Worm (Caenorhabditis elegans) whole organism, mixed stage, embryonic: ENCODE results near the gene rde-8.

Experiments
- bed-3 ChIP-seq: fragments of 200-800 bp; sonication (Bioruptor generic); optimal IDR thresholded peaks from 3 replicates; lab custom pipeline; 2018; ENCODE audit warnings: mild to moderate bottlenecking, missing genetic modification characterization, moderate library complexity, missing compliant biosample characterization
- elt-1 ChIP-seq: sonication (generic microtip); optimal IDR thresholded peaks from 2 replicates; lab custom pipeline; 2017; ENCODE audit warnings: missing genetic modification characterization, mild to moderate bottlenecking, missing compliant biosample characterization, antibody characterized with exemption, moderate library complexity, borderline replicate concordance; ENCODE audit not compliant: insufficient read depth
- elt-3 ChIP-seq: fragments of 150-350 bp; optimal IDR thresholded peaks from 2 replicates; lab custom pipeline; 2014; ENCODE audit warnings: missing biosample characterization, missing genetic modification characterization
- nhr-2 ChIP-seq: fragments of 150-350 bp; optimal IDR thresholded peaks from 2 replicates; lab custom pipeline; 2014; ENCODE audit warnings: missing biosample characterization, missing genetic modification characterization
- nhr-237 ChIP-seq: fragments of 150-350 bp; optimal IDR thresholded peaks from 2 replicates; lab custom pipeline; 2014; ENCODE audit warnings: missing biosample characterization, missing genetic modification characterization
- snpc-4 ChIP-seq: fragments of 150-350 bp; optimal IDR thresholded peaks from 2 replicates; lab custom pipeline; 2014; ENCODE audit warnings: missing biosample characterization, missing genetic modification characterization
- ztf-11 ChIP-seq: fragments of 150-350 bp; optimal IDR thresholded peaks from 2 replicates; lab custom pipeline; 2014; ENCODE audit warnings: missing biosample characterization, missing genetic modification characterization

DNA sequence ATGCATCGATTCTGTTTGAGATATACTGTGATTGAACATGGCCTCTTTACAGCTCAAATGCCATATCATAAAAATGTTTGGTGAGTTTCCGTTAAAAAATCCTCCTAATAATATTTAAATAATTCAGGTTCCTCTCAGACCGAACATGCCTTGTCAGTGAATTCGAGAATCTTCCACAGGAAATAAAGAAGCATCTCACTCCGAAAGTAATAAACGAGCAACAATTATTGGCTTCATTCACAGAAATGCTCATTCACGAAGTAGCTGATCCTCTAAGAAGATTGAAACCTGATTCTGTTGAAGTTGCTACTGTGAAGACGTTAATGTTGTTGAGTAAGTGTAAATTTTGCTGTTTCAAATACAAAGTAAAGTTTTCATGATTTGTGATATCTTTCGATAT, 50.9 kb downstream of the rde-8 start:
- no peak for TF ChIP-seq bed-3
- no peak for TF ChIP-seq elt-3 (tag; lab: Kevin White, UChicago)
- TF ChIP-seq nhr-237 (tag; lab: Kevin White, UChicago), result no peak
- TF ChIP-seq snpc-4, result no peak
- no peak for TF ChIP-seq ztf-11 (tag; lab: Kevin White, UChicago)
- no peak for TF ChIP-seq nhr-2 (tag; lab: Kevin White, UChicago)
- no peak for TF ChIP-seq elt-1 (tag; lab: Kevin White, UChicago)
